Fruit fly (Drosophila melanogaster) whole organism, embryonic: ENCODE measurements around the gene CG16717.
A peak's percentile ranks its signal among the peaks of the same experiment; 100 is the strongest.

Source experiments
- Aef1 ChIP-seq: fragments of 200-800 bp; sonication (Bioruptor generic); IDR thresholded peaks from 3 replicates; pipeline ENCODE4 v1.3.6; 2022; ENCODE audit warnings: missing biosample characterization, missing genetic modification characterization
- CG10147 ChIP-seq: fragments of 200-800 bp; sonication (Bioruptor generic); optimal IDR thresholded peaks from 2 replicates; lab custom pipeline; 2019; ENCODE audit warnings: missing biosample characterization, mild to moderate bottlenecking, missing genetic modification characterization, moderate library complexity
- CG10366 ChIP-seq: fragments of 200-800 bp; sonication (Bioruptor generic); IDR thresholded peaks from 2 replicates; pipeline ENCODE4 v1.3.6; 2022; ENCODE audit warnings: missing biosample characterization, missing genetic modification characterization
- CG11696 ChIP-seq: fragments of 200-800 bp; sonication (Bioruptor generic); IDR thresholded peaks from 2 replicates; pipeline ENCODE4 v1.3.6; 2022; ENCODE audit warnings: missing biosample characterization, missing genetic modification characterization
- CG12391 ChIP-seq: fragments of 200-800 bp; sonication (Bioruptor generic); optimal IDR thresholded peaks from 3 replicates; lab custom pipeline; 2018; ENCODE audit warnings: missing biosample characterization, mild to moderate bottlenecking, missing genetic modification characterization, moderate library complexity
- CG14667 ChIP-seq: fragments of 200-800 bp; sonication (Bioruptor generic); IDR thresholded peaks from 2 replicates; pipeline ENCODE4 v1.3.6; 2022; ENCODE audit warnings: missing biosample characterization, missing genetic modification characterization
- CG15601 ChIP-seq: fragments of 200-800 bp; sonication (Bioruptor generic); optimal IDR thresholded peaks from 3 replicates; lab custom pipeline; 2019; ENCODE audit warnings: missing biosample characterization, mild to moderate bottlenecking, missing genetic modification characterization, moderate library complexity
- CG17328 ChIP-seq: fragments of 200-800 bp; sonication (Bioruptor generic); IDR thresholded peaks from 2 replicates; pipeline ENCODE4 v1.3.6; 2022; ENCODE audit warnings: missing biosample characterization, missing genetic modification characterization
- CG17361 ChIP-seq: fragments of 200-800 bp; sonication (Bioruptor generic); IDR thresholded peaks from 3 replicates; pipeline ENCODE4 v1.3.6; 2022; ENCODE audit warnings: missing biosample characterization, missing genetic modification characterization
- CG18599 ChIP-seq: fragments of 200-800 bp; sonication (Bioruptor generic); optimal IDR thresholded peaks from 3 replicates; lab custom pipeline; 2017; ENCODE audit warnings: missing biosample characterization, missing genetic modification characterization, mild to moderate bottlenecking, moderate library complexity, missing genetic modification reagents
- CG2712 ChIP-seq: fragments of 200-800 bp; optimal IDR thresholded peaks from 3 replicates; lab custom pipeline; 2019; ENCODE audit warnings: missing biosample characterization, mild to moderate bottlenecking, missing genetic modification characterization, moderate library complexity
- CG31224 ChIP-seq: fragments of 200-800 bp; sonication (Bioruptor generic); IDR thresholded peaks from 2 replicates; pipeline ENCODE4 v1.3.6; 2022; ENCODE audit warnings: missing biosample characterization, missing genetic modification characterization
- CG32532 ChIP-seq: fragments of 200-800 bp; sonication (Bioruptor generic); IDR thresholded peaks from 2 replicates; pipeline ENCODE4 v1.3.6; 2022; ENCODE audit warnings: missing biosample characterization, missing genetic modification characterization
- CG6272 ChIP-seq: fragments of 200-800 bp; sonication (Bioruptor generic); IDR thresholded peaks from 2 replicates; pipeline ENCODE4 v1.3.6; 2022; ENCODE audit warnings: missing biosample characterization, missing genetic modification characterization
- CG6689 ChIP-seq: fragments of 200-800 bp; sonication (Bioruptor generic); IDR thresholded peaks from 2 replicates; pipeline ENCODE4 v1.3.6; 2022; ENCODE audit warnings: missing biosample characterization, missing genetic modification characterization
- CG8478 ChIP-seq: fragments of >200 bp; optimal IDR thresholded peaks from 2 replicates; lab custom pipeline; 2018
- Dbx ChIP-seq: fragments of 200-800 bp; sonication (Bioruptor generic); IDR thresholded peaks from 3 replicates; pipeline ENCODE4 v1.3.6; 2022; ENCODE audit warnings: missing biosample characterization, missing genetic modification characterization
- Deaf1 ChIP-seq: fragments of 200-800 bp; optimal IDR thresholded peaks from 3 replicates; lab custom pipeline; 2019; ENCODE audit warnings: missing biosample characterization, mild to moderate bottlenecking, missing genetic modification characterization, moderate library complexity
- Doc3 ChIP-seq: fragments of 200-800 bp; sonication (Bioruptor generic); IDR thresholded peaks from 3 replicates; pipeline ENCODE4 v1.3.6; 2022; ENCODE audit warnings: missing biosample characterization, missing genetic modification characterization; ENCODE audit not compliant: partially characterized antibody
- E2f1 ChIP-seq: fragments of 200-800 bp; sonication (Bioruptor generic); IDR thresholded peaks from 2 replicates; pipeline ENCODE4 v1.3.6; 2022; ENCODE audit warnings: missing biosample characterization, missing genetic modification characterization
- Elba2 ChIP-seq: fragments of 200-800 bp; sonication (Bioruptor generic); optimal IDR thresholded peaks from 3 replicates; lab custom pipeline; 2016; ENCODE audit warnings: missing biosample characterization, missing genetic modification characterization
- Gug ChIP-seq: fragments of 200-800 bp; sonication (Bioruptor generic); IDR thresholded peaks from 4 replicates; pipeline ENCODE4 v1.3.6; 2022; ENCODE audit warnings: missing biosample characterization, missing genetic modification characterization
- H15 ChIP-seq: fragments of 200-800 bp; sonication (Bioruptor generic); IDR thresholded peaks from 3 replicates; pipeline ENCODE4 v1.3.6; 2022; ENCODE audit warnings: missing biosample characterization, missing genetic modification characterization
- Hmr ChIP-seq: fragments of 200-800 bp; sonication (Bioruptor generic); optimal IDR thresholded peaks from 3 replicates; lab custom pipeline; 2017; ENCODE audit warnings: mild to moderate bottlenecking, missing biosample characterization, missing genetic modification reagents, missing genetic modification characterization
- MTF-1 ChIP-seq: fragments of 200-800 bp; sonication (Bioruptor generic); optimal IDR thresholded peaks from 2 replicates; lab custom pipeline; 2018; ENCODE audit warnings: missing biosample characterization, mild to moderate bottlenecking, missing genetic modification characterization, borderline replicate concordance
- Med ChIP-seq: fragments of 200-800 bp; sonication (Bioruptor generic); peaks from one replicate; lab custom pipeline; 2016; ENCODE audit warnings: missing biosample characterization, missing genetic modification characterization, mild to moderate bottlenecking, inconsistent platforms, moderate library complexity
- Sox100B ChIP-seq: fragments of 200-800 bp; sonication (Bioruptor generic); optimal IDR thresholded peaks from 3 replicates; lab custom pipeline; 2018; ENCODE audit warnings: missing biosample characterization, mild to moderate bottlenecking, missing genetic modification characterization
- TFAM ChIP-seq: fragments of 200-800 bp; sonication (Bioruptor generic); optimal IDR thresholded peaks from 2 replicates; lab custom pipeline; 2017; ENCODE audit warnings: missing biosample characterization, missing genetic modification characterization, inconsistent platforms
- Trl ChIP-seq, 3 experiments: fragments of >200 bp in 2 of 3; fragments of 200-800 bp in 1 of 3; sonication (Bioruptor generic) in 1 of 3; optimal IDR thresholded peaks; 2 replicates in 1 of 3; 3 replicates in 2 of 3; lab custom pipeline; 2016 to 2017; ENCODE audit warnings: missing biosample characterization in 1 of 3, missing genetic modification characterization in 1 of 3
- aop ChIP-seq: fragments of 200-800 bp; sonication (Bioruptor generic); IDR thresholded peaks from 2 replicates; pipeline ENCODE4 v1.3.6; 2022; ENCODE audit warnings: missing biosample characterization, missing genetic modification characterization
- cato ChIP-seq: fragments of 200-800 bp; sonication (Bioruptor generic); optimal IDR thresholded peaks from 2 replicates; lab custom pipeline; 2016; ENCODE audit warnings: missing biosample characterization, missing genetic modification characterization, borderline replicate concordance
- cg ChIP-seq: fragments of 200-800 bp; sonication (Bioruptor generic); optimal IDR thresholded peaks from 3 replicates; lab custom pipeline; 2019; ENCODE audit warnings: missing biosample characterization, mild to moderate bottlenecking, missing genetic modification characterization, moderate library complexity
- chn ChIP-seq: fragments of 200-800 bp; sonication (Bioruptor generic); optimal IDR thresholded peaks from 2 replicates; lab custom pipeline; 2016; ENCODE audit warnings: missing biosample characterization, missing genetic modification characterization
- esg ChIP-seq: fragments of 200-800 bp; sonication (Bioruptor generic); conservative IDR thresholded peaks from 2 replicates; pipeline ENCODE4 v1.3.6; 2022; ENCODE audit warnings: missing biosample characterization, missing genetic modification characterization
- eve ChIP-seq, 2 experiments: fragments of >200 bp; optimal IDR thresholded peaks; 2 replicates each; lab custom pipeline; 2017; ENCODE audit warnings: missing biosample characterization in 2 of 2, missing genetic modification characterization in 2 of 2
- gce ChIP-seq: fragments of 200-800 bp; sonication (Bioruptor generic); IDR thresholded peaks from 3 replicates; pipeline ENCODE4 v1.3.6; 2022; ENCODE audit warnings: missing biosample characterization, missing genetic modification characterization
- gem ChIP-seq: fragments of 200-800 bp; sonication (Bioruptor generic); optimal IDR thresholded peaks from 2 replicates; lab custom pipeline; 2019; ENCODE audit warnings: missing biosample characterization, mild to moderate bottlenecking, missing genetic modification characterization, moderate library complexity
- nerfin-2 ChIP-seq: fragments of 200-800 bp; sonication (Bioruptor generic); IDR thresholded peaks from 2 replicates; pipeline ENCODE4 v1.3.6; 2022; ENCODE audit warnings: missing biosample characterization, missing genetic modification characterization; ENCODE audit not compliant: partially characterized antibody
- pan ChIP-seq, 4 experiments: fragments of >200 bp in 3 of 4; fragments of 200-800 bp in 1 of 4; sonication (Bioruptor generic) in 1 of 4; optimal IDR thresholded peaks in 3 of 4; IDR thresholded peaks in 1 of 4; 2 replicates each; pipeline versions ENCODE4 v1.3.6 to Lab custom; 2017 to 2022; ENCODE audit warnings: missing biosample characterization in 2 of 4, missing genetic modification characterization in 2 of 4, mixed read lengths in 1 of 4
- pb ChIP-seq: fragments of 200-800 bp; sonication (Bioruptor generic); optimal IDR thresholded peaks from 3 replicates; lab custom pipeline; 2016; ENCODE audit warnings: missing biosample characterization, missing genetic modification characterization
- psq ChIP-seq: fragments of 200-800 bp; sonication (Bioruptor generic); optimal IDR thresholded peaks from 2 replicates; lab custom pipeline; 2017; ENCODE audit warnings: missing biosample characterization, missing genetic modification characterization
- rib ChIP-seq: fragments of 200-800 bp; sonication (Bioruptor generic); IDR thresholded peaks from 2 replicates; pipeline ENCODE4 v1.3.6; 2022; ENCODE audit warnings: missing biosample characterization, missing genetic modification characterization
- sim ChIP-seq: fragments of 200-800 bp; sonication (Bioruptor generic); IDR thresholded peaks from 2 replicates; pipeline ENCODE4 v1.3.6; 2022; ENCODE audit warnings: missing biosample characterization, missing genetic modification characterization
- ssp ChIP-seq: fragments of 200-800 bp; sonication (Bioruptor generic); IDR thresholded peaks from 2 replicates; pipeline ENCODE4 v1.3.6; 2022; ENCODE audit warnings: missing biosample characterization, missing genetic modification characterization
- stc ChIP-seq: fragments of 200-800 bp; sonication (Bioruptor generic); IDR thresholded peaks from 2 replicates; pipeline ENCODE4 v1.3.6; 2022; ENCODE audit warnings: missing biosample characterization, missing genetic modification characterization
- ttk ChIP-seq: fragments of 200-800 bp; sonication (Bioruptor generic); IDR thresholded peaks from 2 replicates; pipeline ENCODE4 v2.1.2; 2022; ENCODE audit warnings: missing biosample characterization, missing genetic modification characterization
- wek ChIP-seq: fragments of 200-800 bp; sonication (Bioruptor generic); optimal IDR thresholded peaks from 3 replicates; lab custom pipeline; 2018; ENCODE audit warnings: missing biosample characterization, mild to moderate bottlenecking, missing genetic modification characterization, moderate library complexity
- zfh1 ChIP-seq: fragments of 200-800 bp; sonication (Bioruptor generic); IDR thresholded peaks from 3 replicates; pipeline ENCODE4 v1.3.6; 2022; ENCODE audit warnings: missing biosample characterization, missing genetic modification characterization

The CG16717 gene

dm6 chr3L:9693552-9694133 is 14.6 kb downstream of the CG16717 start (continued):
- TF ChIP-seq Sox100B = peak; percentile 6
- no peak for TF ChIP-seq gce (GFP tag; lab: Robert Waterston, UW)
- peak; percentile 37; the same call in 1 of the 2 replicates for TF ChIP-seq CG10366 (GFP tag; lab: Robert Waterston, UW)
- no peak for TF ChIP-seq Deaf1 (tag; lab: Kevin White, UChicago)
- TF ChIP-seq aop (GFP tag; lab: Robert Waterston, UW) = no peak
- TF ChIP-seq CG18599 (GFP tag; lab: Kevin White, UChicago) = peak; percentile 28
- no peak for TF ChIP-seq CG10147 (GFP tag; lab: Kevin White, UChicago)
- TF ChIP-seq rib (GFP tag; lab: Robert Waterston, UW) = peak; percentile 12; the same call in 1 of the 2 replicates
- 0 out of 2 replicates have a peak, but pooled peaks have one; percentile 26 for TF ChIP-seq CG11696
- peak; percentile 19 for TF ChIP-seq Hmr (GFP tag; lab: Kevin White, UChicago)
- TF ChIP-seq Dbx (GFP tag; lab: Robert Waterston, UW) = 0 out of 3 replicates have a peak, but pooled peaks have one; percentile 6
- peak; percentile 22; the same call in 2 of the 3 replicates for TF ChIP-seq Aef1 (GFP tag; lab: Robert Waterston, UW)
- peak; percentile 7 for TF ChIP-seq CG2712 (tag; lab: Kevin White, UChicago)
- peak in 1 of 2 experiments; percentile 30 for TF ChIP-seq eve (GFP tag; optimal IDR thresholded peaks at IDR 0.05; lab: Kevin White, UChicago)
- TF ChIP-seq MTF-1 = no peak
- peak; percentile 76 for TF ChIP-seq CG8478 (lab: Kevin White, UChicago)
- TF ChIP-seq ssp = 0 out of 2 replicates have a peak, but pooled peaks have one; percentile 20
- no peak for TF ChIP-seq nerfin-2
- TF ChIP-seq Med = peak; percentile 60
- no peak for TF ChIP-seq esg
- peak; percentile 57; the same call in 1 of the 2 replicates for TF ChIP-seq stc (GFP tag; lab: Robert Waterston, UW)
- TF ChIP-seq CG17328 (GFP tag; lab: Robert Waterston, UW) = peak; percentile 44; the same call in 1 of the 2 replicates
- TF ChIP-seq ttk (GFP tag; lab: Robert Waterston, UW) = 0 out of 2 replicates have a peak, but pooled peaks have one; percentile 21
- no peak for TF ChIP-seq CG15601
- TF ChIP-seq chn = no peak
- 0 out of 2 replicates have a peak, but pooled peaks have one; percentile 41 for TF ChIP-seq sim (GFP tag; lab: Robert Waterston, UW)
- TF ChIP-seq TFAM (GFP tag; lab: Kevin White, UChicago) = no peak
- 0 out of 3 replicates have a peak, but pooled peaks have one; percentile 50 for TF ChIP-seq zfh1 (GFP tag; lab: Robert Waterston, UW)
- peak; percentile 76 for TF ChIP-seq cg (GFP tag; lab: Kevin White, UChicago)
- peak; percentile 45 for TF ChIP-seq gem (tag; lab: Kevin White, UChicago)
- peak; percentile 39; the same call in 1 of the 2 replicates for TF ChIP-seq CG6689 (GFP tag; lab: Robert Waterston, UW)
- TF ChIP-seq Doc3 (GFP tag; lab: Robert Waterston, UW) = no peak
- no peak for TF ChIP-seq cato (GFP tag; lab: Kevin White, UChicago)
- TF ChIP-seq E2f1 = peak; percentile 27; the same call in 1 of the 2 replicates
- TF ChIP-seq CG31224 = no peak; the same call in 1 of the 2 replicates
- no peak for TF ChIP-seq pb (GFP tag; lab: Kevin White, UChicago)
- no peak for TF ChIP-seq pan (optimal IDR thresholded peaks at IDR 0.05; lab: Kevin White, UChicago)
- peak in 1 of 2 experiments; percentile 51 for TF ChIP-seq pan (GFP tag; optimal IDR thresholded peaks at IDR 0.05 in 1 of 2, IDR thresholded peaks at IDR 0.05 in 1 of 2)
- TF ChIP-seq Gug (GFP tag; lab: Robert Waterston, UW) = 0 out of 4 replicates have a peak, but pooled peaks have one; percentile 19
- TF ChIP-seq CG17361 (GFP tag; lab: Robert Waterston, UW) = no peak
- TF ChIP-seq CG12391 (tag; lab: Kevin White, UChicago) = peak; percentile 31
- TF ChIP-seq H15 = no peak
- no peak for TF ChIP-seq wek (GFP tag; lab: Kevin White, UChicago)
- TF ChIP-seq Trl (optimal IDR thresholded peaks at IDR 0.05; lab: Kevin White, UChicago) = peak in 1 of 2 experiments; percentile 2
- no peak for TF ChIP-seq Trl (GFP tag; optimal IDR thresholded peaks at IDR 0.05; lab: Kevin White, UChicago)
- 0 out of 2 replicates have a peak, but pooled peaks have one; percentile 8 for TF ChIP-seq CG14667
- peak; percentile 60; the same call in 1 of the 2 replicates for TF ChIP-seq CG32532
- no peak for TF ChIP-seq psq (GFP tag; lab: Kevin White, UChicago)
- TF ChIP-seq CG6272 (GFP tag; lab: Robert Waterston, UW) = no peak
- TF ChIP-seq Elba2 (GFP tag; lab: Kevin White, UChicago) = no peak
